Worm (Caenorhabditis elegans) whole organism, L4/young adult: ENCODE results near the gene srh-136.

Source experiments
- W03F9.2 ChIP-seq: fragments of 150-350 bp; optimal IDR thresholded peaks from 2 replicates; lab custom pipeline; 2014; ENCODE audit warnings: missing biosample characterization, missing genetic modification characterization
- dao-5 ChIP-seq: sonication (generic microtip); optimal IDR thresholded peaks from 2 replicates; lab custom pipeline; 2016; ENCODE audit warnings: missing genotype, missing genetic modification characterization, moderate library complexity, missing compliant biosample characterization
- him-1 ChIP-seq: sonication (generic microtip); optimal IDR thresholded peaks from 2 replicates; lab custom pipeline; 2016; ENCODE audit warnings: missing genotype, missing genetic modification reagents, missing genetic modification characterization, missing compliant biosample characterization

srh-136 gene

ce11 chrV:16460866-16461265, 36.5 kb downstream of the srh-136 start, which contains the start of gene srh-142:
Gene srh-142, minus strand, starts transcription at chrV:16460966.
- TF ChIP-seq him-1 (tag; lab: Kevin White, UChicago) (no peak), W03F9.2 (tag; lab: Kevin White, UChicago) (no peak), dao-5 (tag; lab: Kevin White, UChicago) (no peak)

- TF ChIP-seq dao-5 (tag; lab: Kevin White, UChicago) (no peak), him-1 (tag; lab: Kevin White, UChicago) (no peak), W03F9.2 (tag; lab: Kevin White, UChicago) (no peak)
Observed at ce11 chrV:16459377-16459776, 38.0 kb downstream of the srh-136 start.

ce11 chrV:16458714-16459113, 38.7 kb downstream of the srh-136 start, which contains the start of gene str-15:
Gene str-15, minus strand, starts transcription at chrV:16458814.
- TF ChIP-seq him-1 (tag; lab: Kevin White, UChicago) (no peak), W03F9.2 (tag; lab: Kevin White, UChicago) (no peak)

- no peak for TF ChIP-seq dao-5 (tag; lab: Kevin White, UChicago)
- TF ChIP-seq him-1 (tag; lab: Kevin White, UChicago): no peak
Observed at ce11 chrV:16455065-16455464, 42.3 kb downstream of the srh-136 start, which contains the start of gene str-14. Gene str-14, minus strand, starts transcription at chrV:16455165.

- TF ChIP-seq dao-5 (tag; lab: Kevin White, UChicago) (no peak), W03F9.2 (tag; lab: Kevin White, UChicago) (no peak), him-1 (tag; lab: Kevin White, UChicago) (no peak)
Observed at ce11 chrV:16447735-16448134, 49.7 kb downstream of the srh-136 start, which contains the start of gene T08G3.13. Gene T08G3.13, plus strand, starts transcription at chrV:16448035.

- TF ChIP-seq W03F9.2 (tag; lab: Kevin White, UChicago): no peak
- no peak for TF ChIP-seq dao-5 (tag; lab: Kevin White, UChicago)
- no peak for TF ChIP-seq him-1 (tag; lab: Kevin White, UChicago)
Observed at ce11 chrV:16446191-16446590, 51.2 kb downstream of the srh-136 start.
